Fruit fly (Drosophila melanogaster): ENCODE results near the gene Osi20.

DNA sequence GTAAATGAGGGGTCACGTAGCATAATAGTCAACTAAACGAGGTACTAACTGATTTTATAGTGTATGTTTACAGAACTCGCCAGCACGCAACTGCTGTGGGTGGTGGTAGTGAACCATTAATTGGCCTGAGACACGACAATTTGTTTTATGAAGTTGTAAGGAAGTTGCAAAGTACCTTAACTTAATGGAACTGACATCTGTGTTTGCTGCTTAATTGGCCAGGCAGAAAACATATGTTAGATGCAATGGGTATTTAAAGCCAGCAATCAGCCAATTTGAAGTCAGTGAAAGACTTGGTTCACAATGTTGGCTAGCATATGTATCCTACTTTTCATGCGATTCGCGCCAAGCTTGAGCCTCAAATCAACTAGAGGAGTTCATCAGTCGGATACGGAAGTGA lies 1.8 kb downstream of the Osi20 start, which contains the start of gene CG17917:
- TF ChIP-seq Sox102F (GFP tag; optimal IDR thresholded peaks at IDR 0.05), result no peak
- no peak for TF ChIP-seq CG1621 (tag; optimal IDR thresholded peaks at IDR 0.05)
- no peak for TF ChIP-seq CG11902 (GFP tag; optimal IDR thresholded peaks at IDR 0.05)
- TF ChIP-seq Blimp-1 (GFP tag; optimal IDR thresholded peaks at IDR 0.05), result no peak
- no peak for TF ChIP-seq fd85E (GFP tag; optimal IDR thresholded peaks at IDR 0.05)
- TF ChIP-seq CG8319 (GFP tag; optimal IDR thresholded peaks at IDR 0.05), result no peak
- no peak for TF ChIP-seq CG31627 (GFP tag; optimal IDR thresholded peaks at IDR 0.05)
- TF ChIP-seq CG16779 (tag; optimal IDR thresholded peaks at IDR 0.05), result no peak
- TF ChIP-seq spab (GFP tag; optimal IDR thresholded peaks at IDR 0.05), result no peak
- TF ChIP-seq CG6854 (GFP tag; optimal IDR thresholded peaks at IDR 0.05), result no peak

All from whole organism, prepupa.